Fruit fly (Drosophila melanogaster) whole organism, embryonic: ENCODE data around the gene Pstk.

Experiments used
- Antp ChIP-seq: fragments of 200-800 bp; sonication (Bioruptor generic); optimal IDR thresholded peaks from 3 replicates; lab custom pipeline; 2016; ENCODE audit warnings: missing biosample characterization, missing genetic modification characterization
- Asciz ChIP-seq: fragments of 200-800 bp; sonication (Bioruptor generic); optimal IDR thresholded peaks from 2 replicates; lab custom pipeline; 2017; ENCODE audit warnings: missing biosample characterization, mild to moderate bottlenecking, missing genetic modification characterization, missing genetic modification reagents
- C15 ChIP-seq: fragments of 200-800 bp; sonication (Bioruptor generic); IDR thresholded peaks from 3 replicates; pipeline ENCODE4 v1.3.6; 2022; ENCODE audit warnings: missing biosample characterization, missing genetic modification characterization
- CG10366 ChIP-seq: fragments of 200-800 bp; sonication (Bioruptor generic); IDR thresholded peaks from 2 replicates; pipeline ENCODE4 v1.3.6; 2022; ENCODE audit warnings: missing biosample characterization, missing genetic modification characterization
- CG10565 ChIP-seq: fragments of 200-800 bp; sonication (Bioruptor generic); optimal IDR thresholded peaks from 3 replicates; lab custom pipeline; 2016; ENCODE audit warnings: missing biosample characterization, mild to moderate bottlenecking, missing genetic modification characterization
- CG10979 ChIP-seq: fragments of 200-800 bp; sonication (Bioruptor generic); optimal IDR thresholded peaks from 2 replicates; lab custom pipeline; 2018; ENCODE audit warnings: missing biosample characterization, mild to moderate bottlenecking, missing genetic modification characterization, moderate library complexity
- CG11695 ChIP-seq: fragments of 200-800 bp; sonication (Bioruptor generic); IDR thresholded peaks from 3 replicates; pipeline ENCODE4 v1.3.6; 2022; ENCODE audit warnings: missing biosample characterization, missing genetic modification characterization
- CG11723 ChIP-seq: fragments of 200-800 bp; sonication (Bioruptor generic); optimal IDR thresholded peaks from 2 replicates; lab custom pipeline; 2017; ENCODE audit warnings: missing biosample characterization, mild to moderate bottlenecking, missing genetic modification characterization
- CG15073 ChIP-seq: fragments of 200-800 bp; sonication (Bioruptor generic); optimal IDR thresholded peaks from 2 replicates; lab custom pipeline; 2016; ENCODE audit warnings: missing biosample characterization, missing genetic modification characterization
- CG15601 ChIP-seq: fragments of 200-800 bp; sonication (Bioruptor generic); optimal IDR thresholded peaks from 3 replicates; lab custom pipeline; 2019; ENCODE audit warnings: missing biosample characterization, mild to moderate bottlenecking, missing genetic modification characterization, moderate library complexity
- CG16863 ChIP-seq: fragments of 200-800 bp; sonication (Bioruptor generic); optimal IDR thresholded peaks from 3 replicates; lab custom pipeline; 2016; ENCODE audit warnings: missing biosample characterization, missing genetic modification characterization
- CG17612 ChIP-seq: fragments of 200-800 bp; sonication (Bioruptor generic); IDR thresholded peaks from 2 replicates; pipeline ENCODE4 v1.3.6; 2022; ENCODE audit warnings: missing biosample characterization, missing genetic modification characterization
- CG2875 ChIP-seq: fragments of 200-800 bp; sonication (Bioruptor generic); optimal IDR thresholded peaks from 2 replicates; lab custom pipeline; 2017; ENCODE audit warnings: missing biosample characterization, mild to moderate bottlenecking, missing genetic modification characterization, missing genetic modification reagents
- CG3065 ChIP-seq: fragments of 200-800 bp; sonication (Bioruptor generic); optimal IDR thresholded peaks from 2 replicates; lab custom pipeline; 2016; ENCODE audit warnings: missing biosample characterization, missing genetic modification characterization
- CG34224 ChIP-seq: fragments of 200-800 bp; sonication (Bioruptor generic); IDR thresholded peaks from 3 replicates; pipeline ENCODE4 v1.3.6; 2022; ENCODE audit warnings: missing biosample characterization, missing genetic modification characterization; ENCODE audit not compliant: partially characterized antibody
- CG3838 ChIP-seq: fragments of 200-800 bp; sonication (Bioruptor generic); optimal IDR thresholded peaks from 3 replicates; lab custom pipeline; 2016; ENCODE audit warnings: missing biosample characterization, missing genetic modification characterization
- CG4424 ChIP-seq: fragments of 200-800 bp; sonication (Bioruptor generic); optimal IDR thresholded peaks from 3 replicates; lab custom pipeline; 2016; ENCODE audit warnings: missing biosample characterization, missing genetic modification characterization
- CG6813 ChIP-seq: fragments of 200-800 bp; sonication (Bioruptor generic); optimal IDR thresholded peaks from 2 replicates; lab custom pipeline; 2017; ENCODE audit warnings: missing biosample characterization, missing genetic modification characterization, mild to moderate bottlenecking, moderate library complexity, missing genetic modification reagents
- CG8290 ChIP-seq, 3 experiments: fragments of 200-800 bp; sonication (Bioruptor generic); optimal IDR thresholded peaks; 2 replicates each; lab custom pipeline; 2016 to 2019; ENCODE audit warnings: missing biosample characterization in 3 of 3, missing genetic modification characterization in 3 of 3, mild to moderate bottlenecking in 2 of 3, moderate library complexity in 1 of 3
- CG9932 ChIP-seq: fragments of 200-800 bp; sonication (Bioruptor generic); IDR thresholded peaks from 2 replicates; pipeline ENCODE4 v1.3.6; 2022; ENCODE audit warnings: missing biosample characterization, missing genetic modification characterization
- Camta ChIP-seq: fragments of 200-800 bp; sonication (Bioruptor generic); optimal IDR thresholded peaks from 2 replicates; lab custom pipeline; 2016; ENCODE audit warnings: missing biosample characterization, missing genetic modification characterization
- Dip2 ChIP-seq: fragments of 200-800 bp; sonication (Bioruptor generic); IDR thresholded peaks from 2 replicates; pipeline ENCODE4 v1.3.6; 2022; ENCODE audit warnings: missing biosample characterization, missing genetic modification characterization
- Dll ChIP-seq: fragments of 200-800 bp; sonication (Bioruptor generic); IDR thresholded peaks from 4 replicates; pipeline ENCODE4 v1.3.6; 2022; ENCODE audit warnings: missing biosample characterization, missing genetic modification characterization; ENCODE audit not compliant: partially characterized antibody
- Dref ChIP-seq: fragments of 200-800 bp; sonication (Bioruptor generic); IDR thresholded peaks from 2 replicates; pipeline ENCODE4 v1.3.6; 2022; ENCODE audit warnings: missing biosample characterization, missing genetic modification characterization
- H15 ChIP-seq: fragments of 200-800 bp; sonication (Bioruptor generic); IDR thresholded peaks from 3 replicates; pipeline ENCODE4 v1.3.6; 2022; ENCODE audit warnings: missing biosample characterization, missing genetic modification characterization
- MBD-R2 ChIP-seq: fragments of 200-800 bp; sonication (Bioruptor generic); IDR thresholded peaks from 2 replicates; pipeline ENCODE4 v1.3.6; 2022; ENCODE audit warnings: missing biosample characterization, missing genetic modification characterization
- Myb ChIP-seq: fragments of 200-800 bp; sonication (Bioruptor generic); optimal IDR thresholded peaks from 2 replicates; lab custom pipeline; 2016; ENCODE audit warnings: missing biosample characterization, missing genetic modification characterization
- NC2β ChIP-seq: fragments of 200-800 bp; sonication (Bioruptor generic); optimal IDR thresholded peaks from 2 replicates; lab custom pipeline; 2016; ENCODE audit warnings: missing biosample characterization, missing genetic modification characterization
- Nf-YB ChIP-seq: fragments of 200-800 bp; sonication (Bioruptor generic); optimal IDR thresholded peaks from 3 replicates; lab custom pipeline; 2019; ENCODE audit warnings: missing biosample characterization, mild to moderate bottlenecking, missing genetic modification characterization, moderate library complexity
- Opbp ChIP-seq: fragments of 200-800 bp; sonication (Bioruptor generic); IDR thresholded peaks from 3 replicates; pipeline ENCODE4 v1.3.6; 2022; ENCODE audit warnings: missing biosample characterization, missing genetic modification characterization; ENCODE audit not compliant: partially characterized antibody
- Optix ChIP-seq: fragments of 200-800 bp; sonication (Bioruptor generic); IDR thresholded peaks from 3 replicates; pipeline ENCODE4 v1.3.6; 2022; ENCODE audit warnings: missing biosample characterization, missing genetic modification characterization
- Ravus ChIP-seq: fragments of 200-800 bp; sonication (Bioruptor generic); IDR thresholded peaks from 2 replicates; pipeline ENCODE4 v1.3.6; 2022; ENCODE audit warnings: missing biosample characterization, missing genetic modification characterization
- Rx ChIP-seq: fragments of 200-800 bp; sonication (Bioruptor generic); IDR thresholded peaks from 2 replicates; pipeline ENCODE4 v1.3.6; 2022; ENCODE audit warnings: missing biosample characterization, missing genetic modification characterization
- Sox100B ChIP-seq: fragments of 200-800 bp; sonication (Bioruptor generic); optimal IDR thresholded peaks from 3 replicates; lab custom pipeline; 2018; ENCODE audit warnings: missing biosample characterization, mild to moderate bottlenecking, missing genetic modification characterization
- ash1 ChIP-seq: fragments of 200-800 bp; sonication (Bioruptor generic); optimal IDR thresholded peaks from 2 replicates; lab custom pipeline; 2018; ENCODE audit warnings: missing biosample characterization, mild to moderate bottlenecking, missing genetic modification characterization
- az2 ChIP-seq: fragments of 200-800 bp; sonication (Bioruptor generic); optimal IDR thresholded peaks from 3 replicates; lab custom pipeline; 2016; ENCODE audit warnings: missing biosample characterization, missing genetic modification characterization
- chn ChIP-seq: fragments of 200-800 bp; sonication (Bioruptor generic); optimal IDR thresholded peaks from 2 replicates; lab custom pipeline; 2016; ENCODE audit warnings: missing biosample characterization, missing genetic modification characterization
- en ChIP-seq: fragments of 200-800 bp; sonication (Bioruptor generic); optimal IDR thresholded peaks from 2 replicates; lab custom pipeline; 2016; ENCODE audit warnings: missing biosample characterization, missing genetic modification characterization
- inv ChIP-seq: fragments of 200-800 bp; sonication (Bioruptor generic); IDR thresholded peaks from 2 replicates; pipeline ENCODE4 v1.3.6; 2022; ENCODE audit warnings: missing biosample characterization, missing genetic modification characterization; ENCODE audit not compliant: partially characterized antibody
- repo ChIP-seq: fragments of 200-800 bp; sonication (Bioruptor generic); optimal IDR thresholded peaks from 2 replicates; lab custom pipeline; 2016; ENCODE audit warnings: missing biosample characterization, missing genetic modification characterization
- row ChIP-seq: fragments of 200-800 bp; sonication (Bioruptor generic); IDR thresholded peaks from 3 replicates; pipeline ENCODE4 v1.3.6; 2022; ENCODE audit warnings: missing biosample characterization, missing genetic modification characterization
- salm ChIP-seq: fragments of 200-800 bp; sonication (Bioruptor generic); optimal IDR thresholded peaks from 2 replicates; lab custom pipeline; 2018; ENCODE audit warnings: missing biosample characterization, mild to moderate bottlenecking, missing genetic modification characterization
- sd ChIP-seq: fragments of 200-800 bp; sonication (Bioruptor generic); optimal IDR thresholded peaks from 3 replicates; lab custom pipeline; 2018; ENCODE audit warnings: missing biosample characterization, mild to moderate bottlenecking, missing genetic modification characterization, moderate library complexity
- sens-2 ChIP-seq: fragments of 200-800 bp; sonication (Bioruptor generic); IDR thresholded peaks from 2 replicates; pipeline ENCODE4 v1.3.6; 2022; ENCODE audit warnings: missing biosample characterization, missing genetic modification characterization
- slou ChIP-seq: fragments of 200-800 bp; sonication (Bioruptor generic); optimal IDR thresholded peaks from 3 replicates; lab custom pipeline; 2016; ENCODE audit warnings: missing biosample characterization, missing genetic modification characterization
- slp2 ChIP-seq: fragments of 200-800 bp; sonication (Bioruptor generic); optimal IDR thresholded peaks from 2 replicates; lab custom pipeline; 2016; ENCODE audit warnings: missing biosample characterization, missing genetic modification characterization
- unc-4 ChIP-seq: fragments of 200-800 bp; sonication (Bioruptor generic); IDR thresholded peaks from 2 replicates; pipeline ENCODE4 v1.3.6; 2022; ENCODE audit warnings: missing biosample characterization, missing genetic modification characterization; ENCODE audit not compliant: partially characterized antibody
- usp ChIP-seq: fragments of >200 bp; optimal IDR thresholded peaks from 2 replicates; lab custom pipeline; 2017; ENCODE audit warnings: missing biosample characterization, missing genetic modification characterization
- zf30C ChIP-seq: fragments of 200-800 bp; sonication (Bioruptor generic); optimal IDR thresholded peaks from 3 replicates; lab custom pipeline; 2018; ENCODE audit warnings: missing biosample characterization, mild to moderate bottlenecking, missing genetic modification characterization

The Pstk gene

dm6 chrX:19597684-19598363, 20.5 kb downstream of the Pstk start, which contains the start of gene RpS10b (continued):
- TF ChIP-seq ash1 (GFP tag; lab: Kevin White, UChicago) (peak; percentile 81), Dref (peak; percentile 84), Asciz (GFP tag; lab: Kevin White, UChicago) (peak; percentile 94), salm (tag; lab: Kevin White, UChicago) (peak; percentile 83), Camta (GFP tag; lab: Kevin White, UChicago) (peak; percentile 73), Ravus (GFP tag; lab: Robert Waterston, UW) (no peak), MBD-R2 (GFP tag; lab: Robert Waterston, UW) (peak; percentile 42; the same call in 1 of the 2 replicates), Nf-YB (GFP tag; lab: Kevin White, UChicago) (peak; percentile 76), az2 (peak; percentile 67), CG10366 (GFP tag; lab: Robert Waterston, UW) (peak; percentile 71), CG10565 (GFP tag; lab: Kevin White, UChicago) (peak; percentile 29), CG15073 (GFP tag; lab: Kevin White, UChicago) (no peak), CG8290 (GFP tag; optimal IDR thresholded peaks at IDR 0.05; lab: Kevin White, UChicago) (peak; percentile 75), CG8290 (tag; optimal IDR thresholded peaks at IDR 0.05; lab: Kevin White, UChicago) (peak; percentile 86 to 95), NC2β (GFP tag; lab: Kevin White, UChicago) (peak; percentile 97), CG3065 (GFP tag; lab: Kevin White, UChicago) (peak; percentile 67), sens-2 (GFP tag; lab: Robert Waterston, UW) (peak; percentile 89), CG16863 (GFP tag; lab: Kevin White, UChicago) (peak; percentile 83), Sox100B (GFP tag; lab: Kevin White, UChicago) (peak; percentile 95), Opbp (GFP tag; lab: Robert Waterston, UW) (peak; percentile 88), CG4424 (GFP tag; lab: Kevin White, UChicago) (peak; percentile 79), C15 (GFP tag; lab: Robert Waterston, UW) (peak; percentile 25; the same call in 1 of the 3 replicates), Dip2 (GFP tag; lab: Robert Waterston, UW) (no peak), repo (GFP tag; lab: Kevin White, UChicago) (peak; percentile 92), slp2 (GFP tag; lab: Kevin White, UChicago) (peak; percentile 91), CG11723 (GFP tag; lab: Kevin White, UChicago) (peak; percentile 93), CG2875 (GFP tag; lab: Kevin White, UChicago) (peak; percentile 91), slou (GFP tag; lab: Kevin White, UChicago) (peak; percentile 78), Optix (GFP tag; lab: Robert Waterston, UW) (peak; percentile 78), en (GFP tag; lab: Kevin White, UChicago) (peak; percentile 78), H15 (GFP tag; lab: Robert Waterston, UW) (peak; percentile 75), CG9932 (GFP tag; lab: Robert Waterston, UW) (peak; percentile 55), sd (tag; lab: Kevin White, UChicago) (peak; percentile 46), CG15601 (tag; lab: Kevin White, UChicago) (peak; percentile 83), chn (peak; percentile 23), unc-4 (GFP tag; lab: Robert Waterston, UW) (peak; percentile 88), CG34224 (GFP tag; lab: Robert Waterston, UW) (peak; percentile 88), CG11695 (GFP tag; lab: Robert Waterston, UW) (peak; percentile 73), Dll (GFP tag; lab: Robert Waterston, UW) (peak; percentile 96), usp (GFP tag; lab: Kevin White, UChicago) (no peak), CG17612 (peak; percentile 60; the same call in 1 of the 2 replicates), CG3838 (GFP tag; lab: Kevin White, UChicago) (peak; percentile 54), Antp (GFP tag; lab: Kevin White, UChicago) (peak; percentile 44), row (peak; percentile 55), Myb (GFP tag; lab: Kevin White, UChicago) (peak; percentile 83), inv (GFP tag; lab: Robert Waterston, UW) (peak; percentile 95), Rx (GFP tag; lab: Robert Waterston, UW) (peak; percentile 81), CG10979 (peak; percentile 77), CG6813 (GFP tag; lab: Kevin White, UChicago) (peak; percentile 96), zf30C (GFP tag; lab: Kevin White, UChicago) (peak; percentile 53)
